Worm (Caenorhabditis elegans) whole organism, late embryonic: ENCODE data around the gene M01B2.12.

Experiments used
- T23F11.4 ChIP-seq: fragments of 200-800 bp; sonication (Bioruptor generic); optimal IDR thresholded peaks from 2 replicates; lab custom pipeline; 2018; ENCODE audit warnings: mild to moderate bottlenecking, missing genetic modification characterization, missing compliant biosample characterization
- ama-1 ChIP-seq: fragments of 150-350 bp; optimal IDR thresholded peaks from 2 replicates; lab custom pipeline; 2014
- ceh-19 ChIP-seq: fragments of 200-800 bp; sonication (Bioruptor generic); optimal IDR thresholded peaks from 2 replicates; lab custom pipeline; 2018; ENCODE audit warnings: mild to moderate bottlenecking, missing genetic modification characterization, missing compliant biosample characterization
- ref-2 ChIP-seq: sonication (generic microtip); optimal IDR thresholded peaks from 2 replicates; lab custom pipeline; 2016; ENCODE audit warnings: missing genetic modification characterization, missing compliant biosample characterization

- no peak for TF ChIP-seq ref-2 (tag; lab: Kevin White, UChicago)
- TF ChIP-seq T23F11.4 (GFP tag; lab: Kevin White, UChicago) = no peak
- no peak for TF ChIP-seq ama-1 (lab: Kevin White, UChicago)
- no peak for TF ChIP-seq ceh-19 (GFP tag; lab: Kevin White, UChicago)
Measured at ce11 chrV:15264131-15264530, at the start of gene M01B2.12.
